Worm (Caenorhabditis elegans) whole organism, L1 larva: ENCODE data around the gene C46F11.5.
"Not testable (repeated sequence)": the region's sequence is repeated elsewhere in the genome, so short reads cannot be mapped to it uniquely, and the experiment has no call there.

ENCODE experiments used
- C04F5.9 ChIP-seq: sonication (generic microtip); optimal IDR thresholded peaks from 2 replicates; lab custom pipeline; 2016; ENCODE audit warnings: missing genetic modification characterization, missing compliant biosample characterization
- aha-1 ChIP-seq: fragments of 150-350 bp; optimal IDR thresholded peaks from 2 replicates; lab custom pipeline; 2014; ENCODE audit warnings: missing biosample characterization, missing genetic modification characterization
- blmp-1 ChIP-seq: fragments of 150-350 bp; optimal IDR thresholded peaks from 2 replicates; lab custom pipeline; 2014; ENCODE audit warnings: missing biosample characterization, missing genetic modification characterization
- ceh-63 ChIP-seq: fragments of 200-800 bp; sonication (Bioruptor generic); optimal IDR thresholded peaks from 2 replicates; lab custom pipeline; 2018; ENCODE audit warnings: mild to moderate bottlenecking, missing genetic modification characterization, missing compliant biosample characterization
- ceh-82 ChIP-seq, 3 experiments: fragments of 150-350 bp in 1 of 3; sonication (generic microtip) in 2 of 3; optimal IDR thresholded peaks; 2 replicates each; lab custom pipeline; 2014 to 2017; ENCODE audit warnings: missing biosample characterization in 3 of 3, missing genetic modification characterization in 3 of 3
- ceh-88 ChIP-seq: fragments of 200-800 bp; sonication (Bioruptor generic); IDR thresholded peaks from 2 replicates; pipeline ENCODE4 v1.3.6; 2022; ENCODE audit warnings: missing genetic modification characterization, missing compliant biosample characterization
- ces-1 ChIP-seq: fragments of 150-350 bp; optimal IDR thresholded peaks from 2 replicates; lab custom pipeline; 2014; ENCODE audit warnings: missing biosample characterization, missing genetic modification reagents, missing genetic modification characterization
- dpl-1 ChIP-seq, 3 experiments: fragments of 150-350 bp in 2 of 3; sonication (generic microtip) in 1 of 3; optimal IDR thresholded peaks; 2 replicates each; lab custom pipeline; 2014 to 2017; ENCODE audit warnings: missing biosample characterization in 3 of 3, missing genetic modification characterization in 3 of 3, missing genetic modification reagents in 3 of 3
- dsc-1 ChIP-seq: sonication (generic microtip); optimal IDR thresholded peaks from 2 replicates; lab custom pipeline; 2016; ENCODE audit warnings: mild to moderate bottlenecking, missing genetic modification characterization, missing compliant biosample characterization
- efl-1 ChIP-seq, 4 experiments: fragments of 150-350 bp; optimal IDR thresholded peaks in 3 of 4; peaks in 1 of 4; 1 replicate in 1 of 4; 2 replicates in 3 of 4; lab custom pipeline; 2014; ENCODE audit warnings: missing biosample characterization in 2 of 4, missing genetic modification characterization in 2 of 4, missing genetic modification reagents in 2 of 4
- efl-3 ChIP-seq: fragments of 200-800 bp; sonication (Bioruptor generic); optimal IDR thresholded peaks from 2 replicates; lab custom pipeline; 2018; ENCODE audit warnings: mild to moderate bottlenecking, missing genetic modification characterization, missing compliant biosample characterization
- egl-13 ChIP-seq: sonication (generic microtip); optimal IDR thresholded peaks from 2 replicates; lab custom pipeline; 2016; ENCODE audit warnings: missing genotype, missing genetic modification reagents, missing genetic modification characterization, missing compliant biosample characterization
- egl-27 ChIP-seq, 2 experiments: fragments of 150-350 bp in 1 of 2; sonication (generic microtip); optimal IDR thresholded peaks; 3 replicates each; lab custom pipeline; 2017 to 2018; ENCODE audit warnings: missing biosample characterization in 2 of 2, missing genetic modification characterization in 2 of 2, missing genetic modification reagents in 2 of 2
- grh-1 ChIP-seq: fragments of 200-800 bp; sonication (Bioruptor generic); IDR thresholded peaks from 2 replicates; pipeline ENCODE4 v1.3.6; 2022; ENCODE audit warnings: missing genetic modification reagents, missing genetic modification characterization, missing compliant biosample characterization
- isw-1 ChIP-seq: fragments of 200-800 bp; sonication (Bioruptor generic); IDR thresholded peaks from 2 replicates; pipeline ENCODE4 v1.3.6; 2022; ENCODE audit warnings: missing genetic modification characterization, missing compliant biosample characterization
- lin-14 ChIP-seq: fragments of 200-800 bp; sonication (Bioruptor generic); optimal IDR thresholded peaks from 2 replicates; lab custom pipeline; 2018; ENCODE audit warnings: mild to moderate bottlenecking, missing genetic modification characterization, moderate library complexity, missing compliant biosample characterization
- lin-39 ChIP-seq: fragments of 150-350 bp; optimal IDR thresholded peaks from 2 replicates; lab custom pipeline; 2014; ENCODE audit warnings: missing biosample characterization, missing genetic modification reagents, missing genetic modification characterization
- lir-3 ChIP-seq: sonication (generic microtip); optimal IDR thresholded peaks from 2 replicates; lab custom pipeline; 2016; ENCODE audit warnings: mild to moderate bottlenecking, missing genetic modification characterization, moderate library complexity, missing compliant biosample characterization; ENCODE audit not compliant: poor library complexity
- lsy-2 ChIP-seq, 2 experiments: fragments of 150-350 bp; optimal IDR thresholded peaks; 2 replicates each; lab custom pipeline; 2014; ENCODE audit warnings: missing biosample characterization in 2 of 2, missing genetic modification characterization in 2 of 2
- mab-9 ChIP-seq: fragments of 200-800 bp; sonication (Bioruptor generic); IDR thresholded peaks from 2 replicates; pipeline ENCODE4 v1.3.6; 2022; ENCODE audit warnings: missing genetic modification reagents, missing genetic modification characterization, missing compliant biosample characterization
- nhr-19 ChIP-seq: fragments of 200-800 bp; sonication (Bioruptor generic); conservative IDR thresholded peaks from 2 replicates; pipeline ENCODE4 v1.3.6; 2022; ENCODE audit warnings: missing genetic modification characterization, missing compliant biosample characterization
- nhr-20 ChIP-seq: sonication (generic microtip); optimal IDR thresholded peaks from 2 replicates; lab custom pipeline; 2016; ENCODE audit warnings: mild to moderate bottlenecking, missing genetic modification characterization, missing compliant biosample characterization
- nhr-47 ChIP-seq: sonication (generic microtip); optimal IDR thresholded peaks from 2 replicates; lab custom pipeline; 2016; ENCODE audit warnings: mild to moderate bottlenecking, missing genetic modification characterization, moderate library complexity, missing compliant biosample characterization
- nhr-71 ChIP-seq: sonication (generic microtip); optimal IDR thresholded peaks from 2 replicates; lab custom pipeline; 2016; ENCODE audit warnings: mild to moderate bottlenecking, missing genetic modification characterization, moderate library complexity, missing compliant biosample characterization
- nhr-85 ChIP-seq: sonication (generic microtip); peaks from one replicate; lab custom pipeline; 2016; ENCODE audit warnings: missing genetic modification characterization, inconsistent platforms, missing compliant biosample characterization
- nhr-90 ChIP-seq: sonication (generic microtip); optimal IDR thresholded peaks from 2 replicates; lab custom pipeline; 2016; ENCODE audit warnings: mild to moderate bottlenecking, missing genetic modification characterization, missing compliant biosample characterization; ENCODE audit not compliant: poor library complexity
- pag-3 ChIP-seq: sonication (generic microtip); optimal IDR thresholded peaks from 2 replicates; lab custom pipeline; 2017; ENCODE audit warnings: missing genetic modification characterization, mild to moderate bottlenecking, missing compliant biosample characterization, antibody characterized with exemption, borderline replicate concordance; ENCODE audit not compliant: insufficient read depth
- rnt-1 ChIP-seq: sonication (generic microtip); optimal IDR thresholded peaks from 2 replicates; lab custom pipeline; 2016; ENCODE audit warnings: mild to moderate bottlenecking, missing genetic modification characterization, moderate library complexity, missing compliant biosample characterization
- snu-23 ChIP-seq: sonication (generic microtip); optimal IDR thresholded peaks from 2 replicates; lab custom pipeline; 2016; ENCODE audit warnings: missing genetic modification characterization, missing compliant biosample characterization
- sox-4 ChIP-seq: sonication (generic microtip); optimal IDR thresholded peaks from 2 replicates; lab custom pipeline; 2016; ENCODE audit warnings: missing genetic modification characterization, missing compliant biosample characterization
- swsn-7 ChIP-seq: sonication (generic microtip); optimal IDR thresholded peaks from 2 replicates; lab custom pipeline; 2016; ENCODE audit warnings: missing genetic modification characterization, missing compliant biosample characterization
- tbx-2 ChIP-seq: sonication (generic microtip); optimal IDR thresholded peaks from 2 replicates; lab custom pipeline; 2016; ENCODE audit warnings: missing genetic modification characterization, missing compliant biosample characterization
- tlp-1 ChIP-seq: fragments of 150-350 bp; optimal IDR thresholded peaks from 2 replicates; lab custom pipeline; 2014; ENCODE audit warnings: missing biosample characterization, missing genetic modification characterization
- unc-86 ChIP-seq: sonication (generic microtip); optimal IDR thresholded peaks from 2 replicates; lab custom pipeline; 2016; ENCODE audit warnings: missing genetic modification characterization, missing compliant biosample characterization
- unc-98 ChIP-seq: fragments of 200-800 bp; sonication (Bioruptor generic); IDR thresholded peaks from 2 replicates; pipeline ENCODE4 v1.3.6; 2022; ENCODE audit warnings: missing genetic modification characterization, missing compliant biosample characterization
- xbp-1 ChIP-seq: sonication (generic microtip); optimal IDR thresholded peaks from 2 replicates; lab custom pipeline; 2016; ENCODE audit warnings: missing genetic modification characterization, missing compliant biosample characterization
- zag-1 ChIP-seq: fragments of 150-350 bp; optimal IDR thresholded peaks from 2 replicates; lab custom pipeline; 2014; ENCODE audit warnings: missing biosample characterization, missing genetic modification characterization

C46F11.5 gene

ce11 chrIII:3698366-3698765 is 41.0 kb upstream of the C46F11.5 start:
- TF ChIP-seq isw-1 (GFP tag; lab: Robert Waterston, UW) (no peak), aha-1 (no peak), lin-39 (tag; lab: Kevin White, UChicago) (no peak), dpl-1 (GFP tag; optimal IDR thresholded peaks at IDR 0.05; lab: Kevin White, UChicago) (no peak), egl-13 (tag; lab: Kevin White, UChicago) (no peak), C04F5.9 (tag; lab: Kevin White, UChicago) (no peak), zag-1 (no peak), efl-3 (GFP tag; lab: Kevin White, UChicago) (no peak), nhr-19 (GFP tag; lab: Robert Waterston, UW) (no peak), ces-1 (GFP tag; lab: Kevin White, UChicago) (no peak), unc-98 (no peak), pag-3 (tag; lab: Kevin White, UChicago) (no peak), ceh-63 (GFP tag; lab: Kevin White, UChicago) (no peak), lsy-2 (tag; optimal IDR thresholded peaks at IDR 0.05; lab: Kevin White, UChicago) (no peak), dsc-1 (tag; lab: Kevin White, UChicago) (no peak), egl-27 (tag; optimal IDR thresholded peaks at IDR 0.05; lab: Kevin White, UChicago) (no peak), tlp-1 (tag; lab: Kevin White, UChicago) (no peak), blmp-1 (tag; lab: Kevin White, UChicago) (no peak)

ce11 chrIII:3697181-3697580 is 39.8 kb upstream of the C46F11.5 start:
- TF ChIP-seq nhr-19 (GFP tag; lab: Robert Waterston, UW): peak; percentile 46
- 0 out of 2 replicates have a peak, but pooled peaks have one; percentile 4 for TF ChIP-seq isw-1 (GFP tag; lab: Robert Waterston, UW)
- TF ChIP-seq efl-1 (optimal IDR thresholded peaks at IDR 0.05; lab: Kevin White, UChicago): not testable (repeated sequence)
- peak in 1 of 2 experiments; percentile 57 for TF ChIP-seq efl-1 (GFP tag; optimal IDR thresholded peaks at IDR 0.05 in 1 of 2; lab: Kevin White, UChicago)

ce11 chrIII:3695398-3695797 is 38.0 kb upstream of the C46F11.5 start:
- peak; percentile 65 for TF ChIP-seq isw-1 (GFP tag; lab: Robert Waterston, UW)
- TF ChIP-seq efl-1 (optimal IDR thresholded peaks at IDR 0.05; lab: Kevin White, UChicago): peak; percentile 42 to 55
- TF ChIP-seq efl-1 (GFP tag; optimal IDR thresholded peaks at IDR 0.05 in 1 of 2; lab: Kevin White, UChicago): peak; percentile 4 to 87
- TF ChIP-seq lin-14 (GFP tag; lab: Kevin White, UChicago): peak; percentile 51
- peak; percentile 47 for TF ChIP-seq swsn-7 (tag; lab: Kevin White, UChicago)
- TF ChIP-seq nhr-90 (tag; lab: Kevin White, UChicago): peak; percentile 16
- peak; percentile 27 for TF ChIP-seq sox-4 (tag; lab: Kevin White, UChicago)
- TF ChIP-seq unc-98: peak; percentile 9; the same call in 1 of the 2 replicates
- peak; percentile 71 for TF ChIP-seq nhr-85
- TF ChIP-seq grh-1: peak; percentile 77
- TF ChIP-seq unc-86 (tag; lab: Kevin White, UChicago): peak; percentile 31
- peak; percentile 26 for TF ChIP-seq tbx-2 (tag; lab: Kevin White, UChicago)
- peak; percentile 64 for TF ChIP-seq nhr-47
- TF ChIP-seq snu-23: peak; percentile 37
- peak; percentile 34 for TF ChIP-seq lir-3 (tag; lab: Kevin White, UChicago)
- peak; percentile 6 for TF ChIP-seq xbp-1 (tag; lab: Kevin White, UChicago)
- TF ChIP-seq nhr-20 (tag; lab: Kevin White, UChicago): peak; percentile 24
- TF ChIP-seq dsc-1 (tag; lab: Kevin White, UChicago): peak; percentile 28
- TF ChIP-seq nhr-71 (tag; lab: Kevin White, UChicago): peak; percentile 55
- TF ChIP-seq nhr-19 (GFP tag; lab: Robert Waterston, UW): peak; percentile 80
- TF ChIP-seq ceh-88: 0 out of 2 replicates have a peak, but pooled peaks have one; percentile 24
- peak in 1 of 3 experiments; percentile 16 for TF ChIP-seq ceh-82 (tag; optimal IDR thresholded peaks at IDR 0.05; lab: Kevin White, UChicago)
- peak; percentile 45 for TF ChIP-seq rnt-1 (tag; lab: Kevin White, UChicago)
- TF ChIP-seq mab-9 (GFP tag; lab: Robert Waterston, UW): peak; percentile 77
- TF ChIP-seq dpl-1 (GFP tag; optimal IDR thresholded peaks at IDR 0.05; lab: Kevin White, UChicago): peak in 1 of 3 experiments; percentile 7
